Worm (Caenorhabditis elegans) whole organism, early embryonic: Measurements from ENCODE around the gene F13B6.3.

Experiments
- B0310.2 ChIP-seq: sonication (generic microtip); optimal IDR thresholded peaks from 2 replicates; lab custom pipeline; 2016; ENCODE audit warnings: mild to moderate bottlenecking, missing genetic modification characterization, missing compliant biosample characterization
- ama-1 ChIP-seq: fragments of 150-350 bp; optimal IDR thresholded peaks from 2 replicates; lab custom pipeline; 2014
- ceh-13 ChIP-seq: fragments of 200-800 bp; sonication (Bioruptor generic); optimal IDR thresholded peaks from 2 replicates; lab custom pipeline; 2018; ENCODE audit warnings: mild to moderate bottlenecking, missing genetic modification characterization, missing compliant biosample characterization
- flt-1 ChIP-seq: fragments of 200-800 bp; sonication (Bioruptor generic); IDR thresholded peaks from 2 replicates; pipeline ENCODE4 v1.3.6; 2022; ENCODE audit warnings: missing genetic modification characterization, missing compliant biosample characterization
- hnd-1 ChIP-seq: sonication (generic microtip); optimal IDR thresholded peaks from 2 replicates; lab custom pipeline; 2016; ENCODE audit warnings: missing genetic modification characterization, missing compliant biosample characterization
- pes-1 ChIP-seq: fragments of 200-800 bp; sonication (Bioruptor generic); IDR thresholded peaks from 2 replicates; pipeline ENCODE4 v1.3.6; 2022; ENCODE audit warnings: missing genetic modification reagents, missing genetic modification characterization, missing compliant biosample characterization
- tra-4 ChIP-seq: sonication (generic microtip); optimal IDR thresholded peaks from 2 replicates; lab custom pipeline; 2017; ENCODE audit warnings: missing genetic modification characterization, missing compliant biosample characterization

ce11 chrIV:7428998-7429397, 36.8 kb downstream of the F13B6.3 start:
- TF ChIP-seq ceh-13 (no peak), pes-1 (GFP tag; lab: Robert Waterston, UW) (no peak), ama-1 (no peak), tra-4 (no peak), B0310.2 (tag; lab: Kevin White, UChicago) (no peak), hnd-1 (tag; lab: Kevin White, UChicago) (no peak), flt-1 (GFP tag; lab: Robert Waterston, UW) (no peak)
